Worm (Caenorhabditis elegans): Measurements from ENCODE around the gene K01A6.6.
A peak's percentile ranks its signal among the peaks of the same experiment; 100 is the strongest.

- TF ChIP-seq ceh-82 (tag; optimal IDR thresholded peaks at IDR 0.05) (no peak), ZK546.5 (tag; optimal IDR thresholded peaks at IDR 0.05) (no peak), elt-3 (tag; optimal IDR thresholded peaks at IDR 0.05) (no peak), fos-1 (tag; optimal IDR thresholded peaks at IDR 0.05) (peak; percentile 31), lin-13 (GFP tag; optimal IDR thresholded peaks at IDR 0.05) (no peak), nhr-12 (tag; optimal IDR thresholded peaks at IDR 0.05) (no peak)
Observed at ce11 chrIV:11700100-11700499, 35.0 kb upstream of the K01A6.6 start.

Data from whole organism, L2 larva.